Worm (Caenorhabditis elegans) whole organism, young adult: Measurements from ENCODE around the gene F57C12.6.

Experiments used
- efl-1 ChIP-seq: fragments of 150-350 bp; optimal IDR thresholded peaks from 2 replicates; lab custom pipeline; 2014; ENCODE audit warnings: missing biosample characterization, missing genetic modification reagents, missing genetic modification characterization
- pha-4 ChIP-seq: fragments of 150-350 bp; sonication (generic microtip); optimal IDR thresholded peaks from 2 replicates; lab custom pipeline; 2014; ENCODE audit warnings: missing biosample characterization, missing genetic modification reagents, missing genetic modification characterization

ce11 chrX:514023-514422, 39.8 kb downstream of the F57C12.6 start:
- TF ChIP-seq pha-4 (tag; lab: Kevin White, UChicago) (no peak), efl-1 (GFP tag; lab: Kevin White, UChicago) (no peak)
